Worm (Caenorhabditis elegans): ENCODE measurements around the gene hosl-1.

Gene hosl-1

DNA sequence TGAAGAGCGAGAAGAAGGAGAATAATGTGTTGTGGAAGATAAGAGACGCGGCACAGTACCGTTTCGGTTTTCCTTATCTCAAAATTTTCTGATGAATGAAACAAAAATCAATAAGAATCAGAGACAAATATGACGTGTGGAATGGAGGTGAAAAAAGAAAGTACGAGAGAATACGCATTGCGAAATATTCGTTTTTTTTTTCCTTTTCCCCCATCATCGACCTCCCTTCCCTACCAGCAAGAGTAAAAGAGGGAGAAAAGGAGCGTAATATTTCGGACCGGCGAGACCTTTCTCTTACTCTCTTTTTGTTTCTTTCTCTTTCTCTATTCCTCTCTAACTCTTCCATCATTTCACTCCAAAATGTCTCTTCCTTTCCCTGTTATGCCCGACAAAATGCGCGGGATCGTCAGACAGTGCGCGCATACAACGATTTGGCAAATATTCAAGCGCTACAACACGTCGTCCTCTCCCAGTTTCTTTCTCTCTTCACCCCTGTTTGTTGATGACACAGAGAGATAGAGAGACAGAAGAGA, 25.4 kb downstream of the hosl-1 start (continued):
- peak; percentile 40 for TF ChIP-seq nhr-48 (tag; optimal IDR thresholded peaks at IDR 0.05)
- no peak for TF ChIP-seq mxl-2 (GFP tag; conservative IDR thresholded peaks at IDR 0.05)
- no peak for TF ChIP-seq php-3 (GFP tag; IDR thresholded peaks at IDR 0.05)
- TF ChIP-seq unc-39 (tag; optimal IDR thresholded peaks at IDR 0.05) = no peak
- no peak for TF ChIP-seq set-16 (GFP tag; IDR thresholded peaks at IDR 0.05)
- peak; percentile 65 for TF ChIP-seq mep-1 (tag; optimal IDR thresholded peaks at IDR 0.05)
- no peak for TF ChIP-seq tra-1 (GFP tag; IDR thresholded peaks at IDR 0.05)
- TF ChIP-seq unc-62 (GFP tag; optimal IDR thresholded peaks at IDR 0.05 in 1 of 2) = peak in 1 of 2 experiments; percentile 81
- no peak for TF ChIP-seq unc-62 (tag; optimal IDR thresholded peaks at IDR 0.05)
- peak in 1 of 2 experiments; percentile 23 for TF ChIP-seq hif-1 (tag; optimal IDR thresholded peaks at IDR 0.05)
- TF ChIP-seq mes-2 (tag; optimal IDR thresholded peaks at IDR 0.05; ENCODE audit: poor library complexity, severe bottlenecking) = peak; percentile 24
- TF ChIP-seq R02D3.7 (tag; optimal IDR thresholded peaks at IDR 0.05) = no peak
- peak; percentile 90 for TF ChIP-seq nhr-28 (tag; optimal IDR thresholded peaks at IDR 0.05)
- peak; percentile 77 for TF ChIP-seq nhr-6 (tag; optimal IDR thresholded peaks at IDR 0.05)
- TF ChIP-seq dmd-6 (GFP tag; IDR thresholded peaks at IDR 0.05) = peak; percentile 76
- peak; percentile 21 for TF ChIP-seq nhr-10 (tag; optimal IDR thresholded peaks at IDR 0.05)
- peak; percentile 11 for TF ChIP-seq duxl-1 (tag; optimal IDR thresholded peaks at IDR 0.05; ENCODE audit: poor library complexity)

- TF ChIP-seq dve-1 (tag; optimal IDR thresholded peaks at IDR 0.05; ENCODE audit: insufficient read depth) (peak; percentile 38), unc-62 (GFP tag; optimal IDR thresholded peaks at IDR 0.05 in 1 of 2) (peak in 1 of 2 experiments; percentile 17), unc-62 (tag; optimal IDR thresholded peaks at IDR 0.05) (no peak), daf-16 (GFP tag; optimal IDR thresholded peaks at IDR 0.05) (no peak), daf-16 (tag; optimal IDR thresholded peaks at IDR 0.05) (peak; percentile 44), nhr-11 (tag; optimal IDR thresholded peaks at IDR 0.05) (no peak), nhr-28 (tag; optimal IDR thresholded peaks at IDR 0.05) (peak; percentile 47), lin-29 (GFP tag; IDR thresholded peaks at IDR 0.05) (no peak), mdl-1 (tag; optimal IDR thresholded peaks at IDR 0.05) (peak in 1 of 2 experiments; percentile 31)
Observed at ce11 chrX:4662964-4663684, 26.2 kb downstream of the hosl-1 start.

- TF ChIP-seq nhr-10 (tag; optimal IDR thresholded peaks at IDR 0.05) (no peak), fkh-10 (GFP tag; optimal IDR thresholded peaks at IDR 0.05) (no peak), saeg-2 (GFP tag; IDR thresholded peaks at IDR 0.05) (no peak), madf-5 (GFP tag; IDR thresholded peaks at IDR 0.05) (no peak), dmd-9 (GFP tag; IDR thresholded peaks at IDR 0.05) (no peak), lin-29 (GFP tag; IDR thresholded peaks at IDR 0.05) (no peak), spr-3 (GFP tag; optimal IDR thresholded peaks at IDR 0.05) (no peak), lin-39 (tag; optimal IDR thresholded peaks at IDR 0.05) (no peak), ztf-7 (tag; optimal IDR thresholded peaks at IDR 0.05) (no peak), nhr-25 (tag; optimal IDR thresholded peaks at IDR 0.05; ENCODE audit: borderline replicate concordance, insufficient read depth) (no peak), aha-1 (tag) (no peak), zip-2 (tag; optimal IDR thresholded peaks at IDR 0.05) (no peak), unc-62 (GFP tag; optimal IDR thresholded peaks at IDR 0.05 in 1 of 2) (peak in 1 of 2 experiments; percentile 77), unc-62 (tag; optimal IDR thresholded peaks at IDR 0.05) (no peak), lin-1 (GFP tag; IDR thresholded peaks at IDR 0.05) (no peak), snpc-1.2 (GFP tag; IDR thresholded peaks at IDR 0.05) (no peak), zfp-2 (tag; optimal IDR thresholded peaks at IDR 0.05) (no peak), F49E8.2 (tag; optimal IDR thresholded peaks at IDR 0.05; ENCODE audit: borderline replicate concordance) (no peak), vab-7 (GFP tag; IDR thresholded peaks at IDR 0.05) (no peak), F37D6.2 (tag; optimal IDR thresholded peaks at IDR 0.05) (no peak), cey-2 (tag; optimal IDR thresholded peaks at IDR 0.05; ENCODE audit: borderline replicate concordance, insufficient read depth) (no peak), ZK546.5 (tag; optimal IDR thresholded peaks at IDR 0.05) (no peak), egl-27 (tag; optimal IDR thresholded peaks at IDR 0.05) (no peak), mxl-2 (GFP tag; conservative IDR thresholded peaks at IDR 0.05) (no peak), sdz-12 (GFP tag; optimal IDR thresholded peaks at IDR 0.05) (no peak), lir-3 (tag; optimal IDR thresholded peaks at IDR 0.05) (no peak), unc-39 (tag; optimal IDR thresholded peaks at IDR 0.05) (no peak), nhr-28 (tag; optimal IDR thresholded peaks at IDR 0.05) (peak; percentile 41), nhr-48 (tag; optimal IDR thresholded peaks at IDR 0.05) (peak; percentile 50), R02D3.7 (tag; optimal IDR thresholded peaks at IDR 0.05) (no peak), hlh-11 (tag; optimal IDR thresholded peaks at IDR 0.05) (peak; percentile 13)
Observed at ce11 chrX:4664649-4665048, 27.7 kb downstream of the hosl-1 start.
